Worm (Caenorhabditis elegans) whole organism, early embryonic: ENCODE results near the gene T16G1.3.

Experiments used
- F13C5.2 ChIP-seq: sonication (generic microtip); optimal IDR thresholded peaks from 2 replicates; lab custom pipeline; 2017; ENCODE audit warnings: mild to moderate bottlenecking, missing genetic modification characterization, inconsistent platforms, missing compliant biosample characterization
- aly-1 ChIP-seq: sonication (generic microtip); optimal IDR thresholded peaks from 2 replicates; lab custom pipeline; 2016; ENCODE audit warnings: missing genetic modification characterization, missing compliant biosample characterization
- ama-1 ChIP-seq: fragments of 150-350 bp; optimal IDR thresholded peaks from 2 replicates; lab custom pipeline; 2014
- ceh-13 ChIP-seq: fragments of 200-800 bp; sonication (Bioruptor generic); optimal IDR thresholded peaks from 2 replicates; lab custom pipeline; 2018; ENCODE audit warnings: mild to moderate bottlenecking, missing genetic modification characterization, missing compliant biosample characterization
- ceh-36 ChIP-seq: sonication (generic microtip); optimal IDR thresholded peaks from 2 replicates; lab custom pipeline; 2016; ENCODE audit warnings: missing genetic modification characterization, inconsistent platforms, missing compliant biosample characterization
- ets-7 ChIP-seq: sonication (generic microtip); optimal IDR thresholded peaks from 2 replicates; lab custom pipeline; 2016; ENCODE audit warnings: missing genotype, missing genetic modification characterization, missing compliant biosample characterization
- flt-1 ChIP-seq: fragments of 200-800 bp; sonication (Bioruptor generic); IDR thresholded peaks from 2 replicates; pipeline ENCODE4 v1.3.6; 2022; ENCODE audit warnings: missing genetic modification characterization, missing compliant biosample characterization
- hmbx-1 ChIP-seq: sonication (generic microtip); optimal IDR thresholded peaks from 2 replicates; lab custom pipeline; 2016; ENCODE audit warnings: mild to moderate bottlenecking, missing genetic modification characterization, missing compliant biosample characterization
- hmg-4 ChIP-seq: fragments of 200-800 bp; sonication (Bioruptor generic); optimal IDR thresholded peaks from 2 replicates; lab custom pipeline; 2018; ENCODE audit warnings: mild to moderate bottlenecking, missing genetic modification characterization, missing compliant biosample characterization
- hnd-1 ChIP-seq: sonication (generic microtip); optimal IDR thresholded peaks from 2 replicates; lab custom pipeline; 2016; ENCODE audit warnings: missing genetic modification characterization, missing compliant biosample characterization
- sea-1 ChIP-seq: fragments of 200-800 bp; sonication (Bioruptor generic); conservative IDR thresholded peaks from 2 replicates; pipeline ENCODE4 v1.3.6; 2022; ENCODE audit warnings: missing genetic modification characterization, missing compliant biosample characterization
- tbx-11 ChIP-seq: fragments of 200-800 bp; sonication (Bioruptor generic); IDR thresholded peaks from 2 replicates; pipeline ENCODE4 v1.3.6; 2022; ENCODE audit warnings: missing genetic modification characterization, missing compliant biosample characterization
- tra-4 ChIP-seq: sonication (generic microtip); optimal IDR thresholded peaks from 2 replicates; lab custom pipeline; 2017; ENCODE audit warnings: missing genetic modification characterization, missing compliant biosample characterization

ce11 chrV:12963192-12963591 is 19.1 kb upstream of the T16G1.3 start, which contains the start of gene hrg-9:
- TF ChIP-seq hmbx-1 (tag; lab: Kevin White, UChicago) (no peak), ama-1 (lab: Kevin White, UChicago) (no peak), aly-1 (tag; lab: Kevin White, UChicago) (no peak), F13C5.2 (tag; lab: Kevin White, UChicago) (no peak), ceh-13 (GFP tag; lab: Kevin White, UChicago) (no peak), flt-1 (GFP tag; lab: Robert Waterston, UW) (no peak), tra-4 (tag; lab: Kevin White, UChicago) (no peak), tbx-11 (GFP tag; lab: Robert Waterston, UW) (no peak), ceh-36 (tag; lab: Kevin White, UChicago) (no peak), sea-1 (GFP tag; lab: Robert Waterston, UW) (no peak), hnd-1 (tag; lab: Kevin White, UChicago) (no peak), hmg-4 (no peak), ets-7 (tag; lab: Kevin White, UChicago) (no peak)
